Fruit fly (Drosophila melanogaster) whole organism, embryonic: ENCODE measurements around the gene CG10011.

Experiments
- ara ChIP-seq: fragments of 200-800 bp; sonication (Bioruptor generic); IDR thresholded peaks from 2 replicates; pipeline ENCODE4 v1.3.6; 2022; ENCODE audit warnings: missing biosample characterization, missing genetic modification characterization
- repo ChIP-seq: fragments of 200-800 bp; sonication (Bioruptor generic); optimal IDR thresholded peaks from 2 replicates; lab custom pipeline; 2016; ENCODE audit warnings: missing biosample characterization, missing genetic modification characterization

- TF ChIP-seq repo (no peak), ara (GFP tag; lab: Robert Waterston, UW) (no peak)
These were observed 34.0 kb upstream of the CG10011 start, which contains the start of gene CG33346 for dm6 chr3R:28668854-28669253.
